Worm (Caenorhabditis elegans) whole organism, L1 larva: Measurements from ENCODE around the gene kle-2.

Source experiments
- C04F5.9 ChIP-seq: sonication (generic microtip); optimal IDR thresholded peaks from 2 replicates; lab custom pipeline; 2016; ENCODE audit warnings: missing genetic modification characterization, missing compliant biosample characterization
- F16B12.6 ChIP-seq: fragments of 150-350 bp; optimal IDR thresholded peaks from 2 replicates; lab custom pipeline; 2014; ENCODE audit warnings: missing biosample characterization, missing genetic modification characterization
- blmp-1 ChIP-seq: fragments of 150-350 bp; optimal IDR thresholded peaks from 2 replicates; lab custom pipeline; 2014; ENCODE audit warnings: missing biosample characterization, missing genetic modification characterization
- ceh-82 ChIP-seq, 3 experiments: fragments of 150-350 bp in 1 of 3; sonication (generic microtip) in 2 of 3; optimal IDR thresholded peaks; 2 replicates each; lab custom pipeline; 2014 to 2017; ENCODE audit warnings: missing biosample characterization in 3 of 3, missing genetic modification characterization in 3 of 3
- ceh-90 ChIP-seq: sonication (generic microtip); optimal IDR thresholded peaks from 2 replicates; lab custom pipeline; 2016; ENCODE audit warnings: missing genetic modification characterization, missing compliant biosample characterization
- dsc-1 ChIP-seq: sonication (generic microtip); optimal IDR thresholded peaks from 2 replicates; lab custom pipeline; 2016; ENCODE audit warnings: mild to moderate bottlenecking, missing genetic modification characterization, missing compliant biosample characterization
- efl-1 ChIP-seq, 4 experiments: fragments of 150-350 bp; optimal IDR thresholded peaks in 3 of 4; peaks in 1 of 4; 1 replicate in 1 of 4; 2 replicates in 3 of 4; lab custom pipeline; 2014; ENCODE audit warnings: missing biosample characterization in 2 of 4, missing genetic modification characterization in 2 of 4, missing genetic modification reagents in 2 of 4
- efl-3 ChIP-seq: fragments of 200-800 bp; sonication (Bioruptor generic); optimal IDR thresholded peaks from 2 replicates; lab custom pipeline; 2018; ENCODE audit warnings: mild to moderate bottlenecking, missing genetic modification characterization, missing compliant biosample characterization
- egl-13 ChIP-seq: sonication (generic microtip); optimal IDR thresholded peaks from 2 replicates; lab custom pipeline; 2016; ENCODE audit warnings: missing genotype, missing genetic modification reagents, missing genetic modification characterization, missing compliant biosample characterization
- egl-27 ChIP-seq, 2 experiments: fragments of 150-350 bp in 1 of 2; sonication (generic microtip); optimal IDR thresholded peaks; 3 replicates each; lab custom pipeline; 2017 to 2018; ENCODE audit warnings: missing biosample characterization in 2 of 2, missing genetic modification characterization in 2 of 2, missing genetic modification reagents in 2 of 2
- elt-2 ChIP-seq: sonication (generic microtip); optimal IDR thresholded peaks from 2 replicates; lab custom pipeline; 2016; ENCODE audit warnings: missing genetic modification characterization, mild to moderate bottlenecking, inconsistent platforms, missing compliant biosample characterization, missing genetic modification reagents
- elt-3 ChIP-seq, 6 experiments: fragments of 150-350 bp in 1 of 6; sonication (generic microtip); optimal IDR thresholded peaks; 2 replicates each; lab custom pipeline; 2017 to 2018; ENCODE audit warnings: missing biosample characterization in 6 of 6, missing genetic modification characterization in 6 of 6, inconsistent platforms in 1 of 6
- ets-5 ChIP-seq: fragments of 200-800 bp; sonication (Bioruptor generic); IDR thresholded peaks from 2 replicates; pipeline ENCODE4 v1.3.6; 2022; ENCODE audit warnings: missing genetic modification characterization, missing compliant biosample characterization
- fkh-10 ChIP-seq: sonication (generic microtip); optimal IDR thresholded peaks from 2 replicates; lab custom pipeline; 2017; ENCODE audit warnings: missing biosample characterization, missing genetic modification reagents, missing genetic modification characterization
- fkh-4 ChIP-seq: sonication (generic microtip); optimal IDR thresholded peaks from 2 replicates; lab custom pipeline; 2016; ENCODE audit warnings: missing compliant biosample characterization, missing genetic modification characterization, borderline replicate concordance
- fkh-8 ChIP-seq: sonication (generic microtip); optimal IDR thresholded peaks from 2 replicates; lab custom pipeline; 2016; ENCODE audit warnings: mild to moderate bottlenecking, missing genetic modification characterization, missing compliant biosample characterization
- hlh-17 ChIP-seq: fragments of 200-800 bp; sonication (Bioruptor generic); optimal IDR thresholded peaks from 2 replicates; lab custom pipeline; 2018; ENCODE audit warnings: missing genetic modification characterization, mild to moderate bottlenecking, missing compliant biosample characterization, moderate library complexity, borderline replicate concordance
- hlh-4 ChIP-seq: sonication (generic microtip); optimal IDR thresholded peaks from 2 replicates; lab custom pipeline; 2016; ENCODE audit warnings: mild to moderate bottlenecking, missing genetic modification characterization, missing compliant biosample characterization
- hpl-2 ChIP-seq: fragments of 150-350 bp; optimal IDR thresholded peaks from 2 replicates; lab custom pipeline; 2014; ENCODE audit warnings: missing biosample characterization, missing genetic modification reagents, missing genetic modification characterization
- jun-1 ChIP-seq: fragments of 150-350 bp; optimal IDR thresholded peaks from 2 replicates; lab custom pipeline; 2014; ENCODE audit warnings: missing biosample characterization, missing genetic modification reagents, missing genetic modification characterization
- lin-13 ChIP-seq: fragments of 150-350 bp; optimal IDR thresholded peaks from 2 replicates; lab custom pipeline; 2014; ENCODE audit warnings: missing biosample characterization, missing genetic modification reagents, missing genetic modification characterization
- lin-14 ChIP-seq: fragments of 200-800 bp; sonication (Bioruptor generic); optimal IDR thresholded peaks from 2 replicates; lab custom pipeline; 2018; ENCODE audit warnings: mild to moderate bottlenecking, missing genetic modification characterization, moderate library complexity, missing compliant biosample characterization
- lin-39 ChIP-seq: fragments of 150-350 bp; optimal IDR thresholded peaks from 2 replicates; lab custom pipeline; 2014; ENCODE audit warnings: missing biosample characterization, missing genetic modification reagents, missing genetic modification characterization
- lir-3 ChIP-seq: sonication (generic microtip); optimal IDR thresholded peaks from 2 replicates; lab custom pipeline; 2016; ENCODE audit warnings: mild to moderate bottlenecking, missing genetic modification characterization, moderate library complexity, missing compliant biosample characterization; ENCODE audit not compliant: poor library complexity
- mdl-1 ChIP-seq, 2 experiments: fragments of 150-350 bp; optimal IDR thresholded peaks; 2 replicates each; lab custom pipeline; 2014 to 2017; ENCODE audit warnings: missing biosample characterization in 2 of 2, missing genetic modification characterization in 2 of 2, inconsistent platforms in 1 of 2
- mef-2 ChIP-seq: fragments of 150-350 bp; optimal IDR thresholded peaks from 2 replicates; lab custom pipeline; 2014; ENCODE audit warnings: missing biosample characterization, missing genetic modification characterization
- mep-1 ChIP-seq: fragments of 150-350 bp; optimal IDR thresholded peaks from 2 replicates; lab custom pipeline; 2014; ENCODE audit warnings: missing biosample characterization, missing genetic modification characterization
- nhr-19 ChIP-seq: fragments of 200-800 bp; sonication (Bioruptor generic); conservative IDR thresholded peaks from 2 replicates; pipeline ENCODE4 v1.3.6; 2022; ENCODE audit warnings: missing genetic modification characterization, missing compliant biosample characterization
- nhr-20 ChIP-seq: sonication (generic microtip); optimal IDR thresholded peaks from 2 replicates; lab custom pipeline; 2016; ENCODE audit warnings: mild to moderate bottlenecking, missing genetic modification characterization, missing compliant biosample characterization
- nhr-237 ChIP-seq: fragments of 150-350 bp; optimal IDR thresholded peaks from 2 replicates; lab custom pipeline; 2014; ENCODE audit warnings: missing biosample characterization, missing genetic modification characterization
- nhr-47 ChIP-seq: sonication (generic microtip); optimal IDR thresholded peaks from 2 replicates; lab custom pipeline; 2016; ENCODE audit warnings: mild to moderate bottlenecking, missing genetic modification characterization, moderate library complexity, missing compliant biosample characterization
- nhr-71 ChIP-seq: sonication (generic microtip); optimal IDR thresholded peaks from 2 replicates; lab custom pipeline; 2016; ENCODE audit warnings: mild to moderate bottlenecking, missing genetic modification characterization, moderate library complexity, missing compliant biosample characterization
- nhr-77 ChIP-seq: fragments of 150-350 bp; optimal IDR thresholded peaks from 2 replicates; lab custom pipeline; 2014; ENCODE audit warnings: missing biosample characterization, missing genetic modification characterization
- nhr-85 ChIP-seq: sonication (generic microtip); peaks from one replicate; lab custom pipeline; 2016; ENCODE audit warnings: missing genetic modification characterization, inconsistent platforms, missing compliant biosample characterization
- pag-3 ChIP-seq: sonication (generic microtip); optimal IDR thresholded peaks from 2 replicates; lab custom pipeline; 2017; ENCODE audit warnings: missing genetic modification characterization, mild to moderate bottlenecking, missing compliant biosample characterization, antibody characterized with exemption, borderline replicate concordance; ENCODE audit not compliant: insufficient read depth
- pax-3 ChIP-seq: fragments of 200-800 bp; sonication (Bioruptor generic); optimal IDR thresholded peaks from 2 replicates; lab custom pipeline; 2018; ENCODE audit warnings: mild to moderate bottlenecking, missing genetic modification characterization, moderate library complexity, missing compliant biosample characterization
- pqm-1 ChIP-seq: sonication (generic microtip); optimal IDR thresholded peaks from 3 replicates; lab custom pipeline; 2017; ENCODE audit warnings: missing biosample characterization, missing genetic modification characterization
- snpc-4 ChIP-seq: fragments of 150-350 bp; optimal IDR thresholded peaks from 2 replicates; lab custom pipeline; 2014; ENCODE audit warnings: missing biosample characterization, missing genetic modification characterization
- snu-23 ChIP-seq: sonication (generic microtip); optimal IDR thresholded peaks from 2 replicates; lab custom pipeline; 2016; ENCODE audit warnings: missing genetic modification characterization, missing compliant biosample characterization
- sptf-1 ChIP-seq: fragments of 150-350 bp; optimal IDR thresholded peaks from 2 replicates; lab custom pipeline; 2014; ENCODE audit warnings: missing biosample characterization, missing genetic modification characterization
- swsn-7 ChIP-seq: sonication (generic microtip); optimal IDR thresholded peaks from 2 replicates; lab custom pipeline; 2016; ENCODE audit warnings: missing genetic modification characterization, missing compliant biosample characterization
- unc-130 ChIP-seq: fragments of 150-350 bp; optimal IDR thresholded peaks from 2 replicates; lab custom pipeline; 2017; ENCODE audit warnings: missing biosample characterization, missing genetic modification characterization, inconsistent platforms
- unc-30 ChIP-seq: sonication (generic microtip); optimal IDR thresholded peaks from 2 replicates; lab custom pipeline; 2017; ENCODE audit warnings: missing biosample characterization, missing genetic modification characterization
- vab-15 ChIP-seq: sonication (generic microtip); optimal IDR thresholded peaks from 2 replicates; lab custom pipeline; 2017; ENCODE audit warnings: missing genotype, mild to moderate bottlenecking, missing genetic modification characterization, missing compliant biosample characterization
- xbp-1 ChIP-seq: sonication (generic microtip); optimal IDR thresholded peaks from 2 replicates; lab custom pipeline; 2016; ENCODE audit warnings: missing genetic modification characterization, missing compliant biosample characterization
- zip-4 ChIP-seq: fragments of 200-800 bp; sonication (Bioruptor generic); optimal IDR thresholded peaks from 2 replicates; lab custom pipeline; 2018; ENCODE audit warnings: mild to moderate bottlenecking, missing genetic modification characterization, moderate library complexity, missing compliant biosample characterization

Gene kle-2

ce11 chrIII:7978723-7979122, 37.2 kb downstream of the kle-2 start (continued):
- TF ChIP-seq nhr-47 (tag; lab: Kevin White, UChicago): peak; percentile 60
- peak; percentile 40 for TF ChIP-seq F16B12.6
- peak; percentile 58 for TF ChIP-seq mep-1 (tag; lab: Kevin White, UChicago)
- TF ChIP-seq xbp-1 (tag; lab: Kevin White, UChicago): peak; percentile 37
- TF ChIP-seq mef-2 (tag; lab: Kevin White, UChicago): no peak
- no peak for TF ChIP-seq hlh-4 (tag; lab: Kevin White, UChicago)
- TF ChIP-seq efl-1 (optimal IDR thresholded peaks at IDR 0.05; lab: Kevin White, UChicago): peak; percentile 68 to 79
- peak; percentile 46 to 92 for TF ChIP-seq efl-1 (GFP tag; optimal IDR thresholded peaks at IDR 0.05 in 1 of 2; lab: Kevin White, UChicago)
- TF ChIP-seq nhr-20 (tag; lab: Kevin White, UChicago): peak; percentile 78
- peak; percentile 5 for TF ChIP-seq elt-2 (tag; lab: Kevin White, UChicago)
- peak; percentile 3 for TF ChIP-seq snpc-4
- no peak for TF ChIP-seq C04F5.9 (tag; lab: Kevin White, UChicago)
- peak; percentile 68 for TF ChIP-seq nhr-19 (GFP tag; lab: Robert Waterston, UW)
- TF ChIP-seq ceh-82 (tag; optimal IDR thresholded peaks at IDR 0.05; lab: Kevin White, UChicago): peak; percentile 2 to 31 (median 5)
- no peak for TF ChIP-seq lin-39 (tag; lab: Kevin White, UChicago)
- peak; percentile 31 for TF ChIP-seq dsc-1 (tag; lab: Kevin White, UChicago)
- peak; percentile 61 for TF ChIP-seq nhr-77 (tag; lab: Kevin White, UChicago)
- no peak for TF ChIP-seq zip-4 (GFP tag; lab: Kevin White, UChicago)
- TF ChIP-seq mdl-1 (tag; optimal IDR thresholded peaks at IDR 0.05; lab: Kevin White, UChicago): no peak
- TF ChIP-seq swsn-7 (tag; lab: Kevin White, UChicago): peak; percentile 59
- TF ChIP-seq egl-13 (tag; lab: Kevin White, UChicago): no peak
- no peak for TF ChIP-seq fkh-4
- no peak for TF ChIP-seq ets-5 (GFP tag; lab: Robert Waterston, UW)
- peak; percentile 26 for TF ChIP-seq jun-1 (tag; lab: Kevin White, UChicago)
- no peak for TF ChIP-seq unc-30 (tag; lab: Kevin White, UChicago)
- peak; percentile 74 for TF ChIP-seq nhr-71
- no peak for TF ChIP-seq hpl-2
- TF ChIP-seq pax-3 (tag; lab: Kevin White, UChicago): no peak
- peak; percentile 3 for TF ChIP-seq unc-130 (tag; lab: Kevin White, UChicago)
- TF ChIP-seq lin-13 (GFP tag; lab: Kevin White, UChicago): peak; percentile 33
- TF ChIP-seq blmp-1 (tag; lab: Kevin White, UChicago): peak; percentile 46
- TF ChIP-seq pqm-1 (tag; lab: Kevin White, UChicago): no peak
- TF ChIP-seq hlh-17 (GFP tag; lab: Kevin White, UChicago): no peak
- no peak for TF ChIP-seq lir-3 (tag; lab: Kevin White, UChicago)
- TF ChIP-seq elt-3 (tag; optimal IDR thresholded peaks at IDR 0.05; lab: Kevin White, UChicago): peak in 1 of 6 experiments; percentile 57
- TF ChIP-seq snu-23: peak; percentile 77
- TF ChIP-seq efl-3 (GFP tag; lab: Kevin White, UChicago): no peak
- TF ChIP-seq nhr-237 (tag; lab: Kevin White, UChicago): no peak
- no peak for TF ChIP-seq egl-27 (tag; optimal IDR thresholded peaks at IDR 0.05; lab: Kevin White, UChicago)
- TF ChIP-seq vab-15 (tag; lab: Kevin White, UChicago): no peak
- TF ChIP-seq fkh-10: no peak
- TF ChIP-seq sptf-1 (tag; lab: Kevin White, UChicago): no peak
- TF ChIP-seq pag-3: no peak

- TF ChIP-seq zip-4 (GFP tag; lab: Kevin White, UChicago) (no peak), pax-3 (tag; lab: Kevin White, UChicago) (no peak), lin-14 (peak; percentile 44), fkh-8 (tag; lab: Kevin White, UChicago) (no peak), nhr-85 (peak; percentile 11), ceh-90 (tag; lab: Kevin White, UChicago) (no peak), sptf-1 (tag; lab: Kevin White, UChicago) (no peak), mef-2 (tag; lab: Kevin White, UChicago) (no peak), unc-130 (tag; lab: Kevin White, UChicago) (no peak)
Measured at ce11 chrIII:7979659-7980058, 38.1 kb downstream of the kle-2 start, which contains the start of gene clp-1. Gene clp-1 (plus strand): TSS chrIII:7979959.
